Worm (Caenorhabditis elegans) whole organism, early embryonic: ENCODE data around the gene ZK250.13.

ENCODE experiments used
- B0310.2 ChIP-seq: sonication (generic microtip); optimal IDR thresholded peaks from 2 replicates; lab custom pipeline; 2016; ENCODE audit warnings: mild to moderate bottlenecking, missing genetic modification characterization, missing compliant biosample characterization
- F13C5.2 ChIP-seq: sonication (generic microtip); optimal IDR thresholded peaks from 2 replicates; lab custom pipeline; 2017; ENCODE audit warnings: mild to moderate bottlenecking, missing genetic modification characterization, inconsistent platforms, missing compliant biosample characterization
- aly-1 ChIP-seq: sonication (generic microtip); optimal IDR thresholded peaks from 2 replicates; lab custom pipeline; 2016; ENCODE audit warnings: missing genetic modification characterization, missing compliant biosample characterization
- ama-1 ChIP-seq: fragments of 150-350 bp; optimal IDR thresholded peaks from 2 replicates; lab custom pipeline; 2014
- ets-7 ChIP-seq: sonication (generic microtip); optimal IDR thresholded peaks from 2 replicates; lab custom pipeline; 2016; ENCODE audit warnings: missing genotype, missing genetic modification characterization, missing compliant biosample characterization
- flt-1 ChIP-seq: fragments of 200-800 bp; sonication (Bioruptor generic); IDR thresholded peaks from 2 replicates; pipeline ENCODE4 v1.3.6; 2022; ENCODE audit warnings: missing genetic modification characterization, missing compliant biosample characterization
- hmbx-1 ChIP-seq: sonication (generic microtip); optimal IDR thresholded peaks from 2 replicates; lab custom pipeline; 2016; ENCODE audit warnings: mild to moderate bottlenecking, missing genetic modification characterization, missing compliant biosample characterization
- hmg-4 ChIP-seq: fragments of 200-800 bp; sonication (Bioruptor generic); optimal IDR thresholded peaks from 2 replicates; lab custom pipeline; 2018; ENCODE audit warnings: mild to moderate bottlenecking, missing genetic modification characterization, missing compliant biosample characterization
- pes-1 ChIP-seq: fragments of 200-800 bp; sonication (Bioruptor generic); IDR thresholded peaks from 2 replicates; pipeline ENCODE4 v1.3.6; 2022; ENCODE audit warnings: missing genetic modification reagents, missing genetic modification characterization, missing compliant biosample characterization
- scrt-1 ChIP-seq: fragments of 200-800 bp; sonication (Bioruptor generic); IDR thresholded peaks from 2 replicates; pipeline ENCODE4 v1.3.6; 2022; ENCODE audit warnings: missing genetic modification characterization, missing compliant biosample characterization
- tbx-11 ChIP-seq: fragments of 200-800 bp; sonication (Bioruptor generic); IDR thresholded peaks from 2 replicates; pipeline ENCODE4 v1.3.6; 2022; ENCODE audit warnings: missing genetic modification characterization, missing compliant biosample characterization

ce11 chrII:1945093-1945492 is 5.5 kb upstream of the ZK250.13 start, which contains the start of gene ZK250.14:
- TF ChIP-seq ama-1 (lab: Kevin White, UChicago) (no peak), B0310.2 (tag; lab: Kevin White, UChicago) (no peak), F13C5.2 (tag; lab: Kevin White, UChicago) (no peak), hmbx-1 (no peak), hmg-4 (GFP tag; lab: Kevin White, UChicago) (no peak), aly-1 (tag; lab: Kevin White, UChicago) (no peak), flt-1 (no peak), tbx-11 (no peak), ets-7 (tag; lab: Kevin White, UChicago) (no peak), pes-1 (no peak), scrt-1 (GFP tag; lab: Robert Waterston, UW) (no peak)
